Worm (Caenorhabditis elegans) whole organism, mixed stage, embryonic: ENCODE measurements around the gene cdc-48.1.

ENCODE experiments used
- M03D4.4 ChIP-seq: sonication (generic microtip); optimal IDR thresholded peaks from 2 replicates; lab custom pipeline; 2017; ENCODE audit warnings: mild to moderate bottlenecking, missing genetic modification characterization, missing compliant biosample characterization
- bed-3 ChIP-seq: fragments of 200-800 bp; sonication (Bioruptor generic); optimal IDR thresholded peaks from 3 replicates; lab custom pipeline; 2018; ENCODE audit warnings: mild to moderate bottlenecking, missing genetic modification characterization, moderate library complexity, missing compliant biosample characterization
- blmp-1 ChIP-seq: fragments of 150-350 bp; optimal IDR thresholded peaks from 2 replicates; lab custom pipeline; 2014; ENCODE audit warnings: missing biosample characterization, missing genetic modification characterization
- ceh-39 ChIP-seq: fragments of 150-350 bp; optimal IDR thresholded peaks from 2 replicates; lab custom pipeline; 2014; ENCODE audit warnings: missing biosample characterization, missing genetic modification characterization
- ceh-43 ChIP-seq: fragments of 200-800 bp; sonication (Bioruptor generic); optimal IDR thresholded peaks from 2 replicates; lab custom pipeline; 2018; ENCODE audit warnings: mild to moderate bottlenecking, missing genetic modification characterization, moderate library complexity, missing compliant biosample characterization
- ces-1 ChIP-seq: fragments of 150-350 bp; optimal IDR thresholded peaks from 2 replicates; lab custom pipeline; 2014; ENCODE audit warnings: missing biosample characterization, missing genetic modification reagents, missing genetic modification characterization
- cnd-1 ChIP-seq: fragments of 200-800 bp; sonication (Bioruptor generic); optimal IDR thresholded peaks from 2 replicates; lab custom pipeline; 2018; ENCODE audit warnings: mild to moderate bottlenecking, missing genetic modification characterization, missing compliant biosample characterization
- drap-1 ChIP-seq: fragments of 200-800 bp; sonication (Bioruptor generic); optimal IDR thresholded peaks from 3 replicates; lab custom pipeline; 2018; ENCODE audit warnings: mild to moderate bottlenecking, missing genetic modification characterization, missing compliant biosample characterization
- elt-1 ChIP-seq: sonication (generic microtip); optimal IDR thresholded peaks from 2 replicates; lab custom pipeline; 2017; ENCODE audit warnings: missing genetic modification characterization, mild to moderate bottlenecking, missing compliant biosample characterization, antibody characterized with exemption, moderate library complexity, borderline replicate concordance; ENCODE audit not compliant: insufficient read depth
- elt-3 ChIP-seq: fragments of 150-350 bp; optimal IDR thresholded peaks from 2 replicates; lab custom pipeline; 2014; ENCODE audit warnings: missing biosample characterization, missing genetic modification characterization
- flh-1 ChIP-seq: fragments of 200-800 bp; sonication (Bioruptor generic); optimal IDR thresholded peaks from 2 replicates; lab custom pipeline; 2018; ENCODE audit warnings: mild to moderate bottlenecking, missing genetic modification characterization, moderate library complexity, missing compliant biosample characterization
- ham-2 ChIP-seq: fragments of 200-800 bp; sonication (Bioruptor generic); optimal IDR thresholded peaks from 2 replicates; lab custom pipeline; 2018; ENCODE audit warnings: mild to moderate bottlenecking, missing genetic modification characterization, missing compliant biosample characterization
- lin-13 ChIP-seq: fragments of 150-350 bp; optimal IDR thresholded peaks from 2 replicates; lab custom pipeline; 2014; ENCODE audit warnings: missing biosample characterization, missing genetic modification characterization
- lin-32 ChIP-seq: fragments of 200-800 bp; sonication (Bioruptor generic); optimal IDR thresholded peaks from 2 replicates; lab custom pipeline; 2018; ENCODE audit warnings: mild to moderate bottlenecking, missing genetic modification characterization, missing compliant biosample characterization
- lsy-2 ChIP-seq: fragments of 150-350 bp; optimal IDR thresholded peaks from 2 replicates; lab custom pipeline; 2014; ENCODE audit warnings: missing biosample characterization, missing genetic modification characterization
- mab-5 ChIP-seq: fragments of 150-350 bp; optimal IDR thresholded peaks from 2 replicates; lab custom pipeline; 2014; ENCODE audit warnings: missing biosample characterization, missing genetic modification characterization
- mep-1 ChIP-seq: fragments of 150-350 bp; optimal IDR thresholded peaks from 2 replicates; lab custom pipeline; 2017; ENCODE audit warnings: missing biosample characterization, missing genetic modification reagents, missing genetic modification characterization, inconsistent platforms
- mls-2 ChIP-seq: sonication (generic microtip); optimal IDR thresholded peaks from 2 replicates; lab custom pipeline; 2016; ENCODE audit warnings: mild to moderate bottlenecking, missing genetic modification characterization, moderate library complexity, missing compliant biosample characterization
- nhr-237 ChIP-seq: fragments of 150-350 bp; optimal IDR thresholded peaks from 2 replicates; lab custom pipeline; 2014; ENCODE audit warnings: missing biosample characterization, missing genetic modification characterization
- nhr-28 ChIP-seq: fragments of 150-350 bp; optimal IDR thresholded peaks from 2 replicates; lab custom pipeline; 2014; ENCODE audit warnings: missing biosample characterization, missing genetic modification characterization
- nhr-76 ChIP-seq: sonication (generic microtip); optimal IDR thresholded peaks from 2 replicates; lab custom pipeline; 2017; ENCODE audit warnings: missing biosample characterization, missing genetic modification characterization
- pha-4 ChIP-seq: fragments of 150-350 bp; optimal IDR thresholded peaks from 2 replicates; lab custom pipeline; 2018; ENCODE audit warnings: missing biosample characterization, missing genetic modification reagents, missing genetic modification characterization
- snpc-4 ChIP-seq: fragments of 150-350 bp; optimal IDR thresholded peaks from 2 replicates; lab custom pipeline; 2014; ENCODE audit warnings: missing biosample characterization, missing genetic modification characterization
- sptf-1 ChIP-seq: sonication (generic microtip); optimal IDR thresholded peaks from 2 replicates; lab custom pipeline; 2017; ENCODE audit warnings: mild to moderate bottlenecking, missing genetic modification characterization, moderate library complexity, missing compliant biosample characterization
- tbx-8 ChIP-seq: fragments of 200-800 bp; sonication (Bioruptor generic); optimal IDR thresholded peaks from 2 replicates; lab custom pipeline; 2018; ENCODE audit warnings: mild to moderate bottlenecking, missing genetic modification characterization, moderate library complexity, missing compliant biosample characterization
- unc-120 ChIP-seq: sonication (generic microtip); optimal IDR thresholded peaks from 2 replicates; lab custom pipeline; 2017; ENCODE audit warnings: missing genetic modification characterization, missing compliant biosample characterization; ENCODE audit not compliant: poor library complexity, severe bottlenecking
- unc-39 ChIP-seq: fragments of 150-350 bp; optimal IDR thresholded peaks from 2 replicates; lab custom pipeline; 2014; ENCODE audit warnings: missing biosample characterization, missing genetic modification characterization
- unc-62 ChIP-seq: fragments of 150-350 bp; optimal IDR thresholded peaks from 2 replicates; lab custom pipeline; 2014; ENCODE audit warnings: missing biosample characterization, missing genetic modification reagents, missing genetic modification characterization
- zip-8 ChIP-seq: fragments of 150-350 bp; optimal IDR thresholded peaks from 2 replicates; lab custom pipeline; 2014; ENCODE audit warnings: missing biosample characterization, missing genetic modification characterization
- ztf-11 ChIP-seq: fragments of 150-350 bp; optimal IDR thresholded peaks from 2 replicates; lab custom pipeline; 2014; ENCODE audit warnings: missing biosample characterization, missing genetic modification characterization

cdc-48.1 gene

DNA sequence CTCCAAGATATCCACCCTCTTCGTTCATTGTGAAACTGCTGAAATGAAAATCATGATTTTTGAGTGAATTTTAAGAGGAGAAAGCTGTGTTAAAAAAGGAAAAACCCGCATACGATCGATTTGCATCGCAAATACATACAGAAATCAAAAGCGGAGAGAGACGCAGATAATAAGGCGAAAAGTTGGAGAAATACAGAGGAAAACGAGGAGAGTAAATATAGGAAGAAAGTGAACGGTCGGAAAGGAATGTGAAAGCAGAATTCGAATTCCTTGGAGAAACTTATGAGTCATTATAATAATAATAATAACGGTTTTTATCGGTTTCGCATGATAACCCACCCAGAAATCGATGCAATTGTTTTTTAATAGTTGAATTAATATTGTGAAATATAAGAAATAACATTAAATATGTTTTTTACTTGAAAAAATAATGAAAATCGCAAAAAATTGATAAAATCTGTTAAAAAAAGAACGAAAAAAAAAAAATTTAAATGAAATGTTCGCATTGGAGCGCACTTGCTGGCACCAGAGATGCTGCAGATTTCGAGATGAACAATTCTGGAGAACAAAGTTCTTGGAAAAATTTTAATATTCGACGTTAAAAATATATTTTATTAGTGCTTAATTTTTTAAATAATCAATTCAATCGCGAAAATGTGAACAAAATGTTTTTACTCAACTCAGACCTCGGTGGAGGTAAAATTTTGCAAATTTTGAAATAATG is 44.2 kb upstream of the cdc-48.1 start, which contains the start of gene ccm-3:
ccm-3 (minus strand) TSS at position 38 of the 724 bp plus-strand sequence.
- TF ChIP-seq lin-13 (tag; lab: Kevin White, UChicago) (no peak), unc-120 (tag; lab: Kevin White, UChicago) (no peak), mab-5 (tag; lab: Kevin White, UChicago) (no peak), flh-1 (no peak), blmp-1 (tag; lab: Kevin White, UChicago) (peak; percentile 81), ces-1 (GFP tag; lab: Kevin White, UChicago) (peak; percentile 56), nhr-76 (tag; lab: Kevin White, UChicago) (no peak), unc-39 (tag; lab: Kevin White, UChicago) (no peak), bed-3 (GFP tag; lab: Kevin White, UChicago) (no peak), drap-1 (GFP tag; lab: Kevin White, UChicago) (no peak), nhr-237 (no peak), pha-4 (tag; lab: Kevin White, UChicago) (peak; percentile 25), tbx-8 (no peak), ham-2 (GFP tag; lab: Kevin White, UChicago) (no peak), unc-62 (GFP tag; lab: Kevin White, UChicago) (no peak), nhr-28 (tag; lab: Kevin White, UChicago) (no peak)
- TF ChIP-seq, all 35 proteins: peak for 3

DNA sequence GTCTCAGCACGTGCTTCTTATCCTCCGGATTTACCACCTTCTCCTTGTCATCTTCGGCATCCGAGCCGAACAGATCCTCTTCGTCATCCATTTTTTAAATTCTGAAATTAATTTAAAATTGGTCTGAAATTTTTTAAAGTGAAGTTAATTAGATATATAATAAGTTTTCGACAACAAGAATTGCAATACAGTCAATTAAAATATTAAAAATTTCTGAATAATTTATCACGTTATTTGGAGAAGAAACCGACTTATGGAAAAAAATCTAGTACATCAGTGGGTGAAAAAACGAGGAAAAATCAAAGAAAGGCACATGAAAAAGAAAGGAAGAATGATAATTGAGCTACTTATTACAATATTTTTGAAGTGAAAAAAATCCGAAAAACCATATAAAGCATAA is 42.3 kb upstream of the cdc-48.1 start, which contains the start of gene taf-13:
taf-13 (minus strand) TSS at position 101 of the 400 bp plus-strand sequence.
- TF ChIP-seq bed-3 (GFP tag; lab: Kevin White, UChicago), result no peak
- no peak for TF ChIP-seq nhr-237
- TF ChIP-seq mls-2 (tag; lab: Kevin White, UChicago), result no peak
- TF ChIP-seq ceh-43 (GFP tag; lab: Kevin White, UChicago), result no peak
- no peak for TF ChIP-seq mab-5 (tag; lab: Kevin White, UChicago)
- TF ChIP-seq unc-62 (GFP tag; lab: Kevin White, UChicago), result no peak
- TF ChIP-seq lin-13 (tag; lab: Kevin White, UChicago), result no peak
- TF ChIP-seq drap-1 (GFP tag; lab: Kevin White, UChicago), result no peak
- no peak for TF ChIP-seq elt-3 (tag; lab: Kevin White, UChicago)
- TF ChIP-seq ces-1 (GFP tag; lab: Kevin White, UChicago), result no peak
- no peak for TF ChIP-seq nhr-28 (tag; lab: Kevin White, UChicago)
- TF ChIP-seq cnd-1 (tag; lab: Kevin White, UChicago), result no peak
- TF ChIP-seq elt-1, result no peak
- TF ChIP-seq ceh-39 (tag; lab: Kevin White, UChicago), result no peak
- no peak for TF ChIP-seq lsy-2 (tag; lab: Kevin White, UChicago)
- no peak for TF ChIP-seq sptf-1 (tag; lab: Kevin White, UChicago)
- no peak for TF ChIP-seq snpc-4 (tag; lab: Kevin White, UChicago)

DNA sequence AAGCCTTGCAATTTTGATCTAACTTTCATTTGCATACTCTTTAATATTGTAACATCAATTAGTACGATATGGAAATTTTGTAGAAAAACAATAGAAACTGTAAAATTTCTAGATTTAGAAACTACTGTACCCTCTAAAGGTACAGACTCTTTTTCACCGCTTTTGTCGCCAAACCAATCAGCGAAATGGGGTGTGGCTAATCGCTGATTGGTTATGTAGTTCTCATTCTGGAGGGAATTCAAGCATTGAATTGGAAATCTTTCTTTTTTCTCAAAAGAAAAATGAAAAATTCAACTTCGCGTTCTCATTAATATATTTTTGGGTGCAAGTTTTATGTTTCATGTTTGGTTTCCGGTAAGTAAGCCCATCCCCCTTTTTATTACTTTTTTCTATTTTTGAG is 40.4 kb upstream of the cdc-48.1 start:
- TF ChIP-seq unc-120 (tag; lab: Kevin White, UChicago), result no peak
- no peak for TF ChIP-seq nhr-28 (tag; lab: Kevin White, UChicago)
- no peak for TF ChIP-seq lin-32 (GFP tag; lab: Kevin White, UChicago)
- no peak for TF ChIP-seq drap-1 (GFP tag; lab: Kevin White, UChicago)
- TF ChIP-seq M03D4.4 (tag; lab: Kevin White, UChicago), result no peak
- no peak for TF ChIP-seq ham-2 (GFP tag; lab: Kevin White, UChicago)
- no peak for TF ChIP-seq mep-1 (tag; lab: Kevin White, UChicago)
- TF ChIP-seq ceh-39 (tag; lab: Kevin White, UChicago), result no peak
- no peak for TF ChIP-seq ztf-11 (tag; lab: Kevin White, UChicago)
- TF ChIP-seq sptf-1 (tag; lab: Kevin White, UChicago), result no peak
- TF ChIP-seq, all 35 proteins: peak for 0

DNA sequence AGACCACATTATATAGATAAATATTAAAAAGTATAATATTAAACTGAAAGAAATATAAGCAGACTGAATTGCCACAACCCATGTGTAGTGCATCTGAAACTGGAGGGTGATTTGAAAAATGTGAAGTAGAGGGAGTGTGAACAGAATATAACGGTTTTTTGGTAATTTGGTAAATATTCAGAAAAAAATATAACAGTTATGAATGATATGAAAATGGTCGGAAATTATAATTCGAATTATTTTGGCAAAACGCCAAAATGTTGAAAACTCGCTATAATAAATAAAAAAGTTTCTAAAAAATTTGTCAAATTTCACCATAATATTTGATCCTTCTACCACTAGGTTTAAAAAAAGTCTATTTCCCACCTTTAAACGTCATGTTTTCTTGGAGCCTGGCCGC is 39.0 kb upstream of the cdc-48.1 start, which contains the start of gene srv-2:
srv-2 (minus strand) TSS at position 101 of the 400 bp plus-strand sequence.
- no peak for TF ChIP-seq blmp-1 (tag; lab: Kevin White, UChicago)
- no peak for TF ChIP-seq mep-1 (tag; lab: Kevin White, UChicago)
- TF ChIP-seq mab-5 (tag; lab: Kevin White, UChicago), result no peak
- no peak for TF ChIP-seq nhr-28 (tag; lab: Kevin White, UChicago)
- no peak for TF ChIP-seq unc-120 (tag; lab: Kevin White, UChicago)
- TF ChIP-seq ztf-11 (tag; lab: Kevin White, UChicago), result no peak
- TF ChIP-seq tbx-8, result no peak
- no peak for TF ChIP-seq lin-32 (GFP tag; lab: Kevin White, UChicago)
- no peak for TF ChIP-seq ceh-39 (tag; lab: Kevin White, UChicago)
- no peak for TF ChIP-seq cnd-1 (tag; lab: Kevin White, UChicago)
- no peak for TF ChIP-seq snpc-4 (tag; lab: Kevin White, UChicago)
- TF ChIP-seq mls-2 (tag; lab: Kevin White, UChicago), result no peak
- no peak for TF ChIP-seq zip-8 (tag; lab: Kevin White, UChicago)
